Fruit fly (Drosophila melanogaster) whole organism, pupa: ENCODE measurements around the gene CG1136.

Experiments
- CG13204 ChIP-seq: fragments of 200-800 bp; sonication (Bioruptor generic); optimal IDR thresholded peaks from 2 replicates; lab custom pipeline; 2018; ENCODE audit warnings: missing biosample characterization, mild to moderate bottlenecking, missing genetic modification characterization, moderate library complexity
- CG15710 ChIP-seq: fragments of 200-800 bp; sonication (Bioruptor generic); optimal IDR thresholded peaks from 2 replicates; lab custom pipeline; 2018; ENCODE audit warnings: missing biosample characterization, mild to moderate bottlenecking, missing genetic modification characterization, moderate library complexity
- CG34367 ChIP-seq: fragments of 200-800 bp; sonication (Bioruptor generic); optimal IDR thresholded peaks from 2 replicates; lab custom pipeline; 2018; ENCODE audit warnings: missing biosample characterization, mild to moderate bottlenecking, missing genetic modification characterization
- CG8159 ChIP-seq: fragments of 200-800 bp; sonication (Bioruptor generic); optimal IDR thresholded peaks from 3 replicates; lab custom pipeline; 2018; ENCODE audit warnings: missing biosample characterization, mild to moderate bottlenecking, missing genetic modification characterization, moderate library complexity
- D1 ChIP-seq: fragments of 200-800 bp; sonication (Bioruptor generic); optimal IDR thresholded peaks from 2 replicates; lab custom pipeline; 2018; ENCODE audit warnings: missing biosample characterization, mild to moderate bottlenecking, missing genetic modification characterization, moderate library complexity
- rn ChIP-seq: fragments of 200-800 bp; sonication (Bioruptor generic); IDR thresholded peaks from 2 replicates; pipeline ENCODE4 v1.3.6; 2022; ENCODE audit warnings: missing biosample characterization, missing genetic modification characterization

dm6 chr3L:4083442-4083841 lies 37.0 kb downstream of the CG1136 start:
- no peak for TF ChIP-seq rn (GFP tag; lab: Robert Waterston, UW)
- no peak for TF ChIP-seq CG34367 (tag; lab: Kevin White, UChicago)
- no peak for TF ChIP-seq CG15710
- TF ChIP-seq CG13204 (GFP tag; lab: Kevin White, UChicago): no peak
- no peak for TF ChIP-seq CG8159 (tag; lab: Kevin White, UChicago)
- no peak for TF ChIP-seq D1 (tag; lab: Kevin White, UChicago)
